Worm (Caenorhabditis elegans) whole organism, early embryonic: ENCODE measurements around the gene delm-1.

ENCODE experiments used
- B0310.2 ChIP-seq: sonication (generic microtip); optimal IDR thresholded peaks from 2 replicates; lab custom pipeline; 2016; ENCODE audit warnings: mild to moderate bottlenecking, missing genetic modification characterization, missing compliant biosample characterization
- F13C5.2 ChIP-seq: sonication (generic microtip); optimal IDR thresholded peaks from 2 replicates; lab custom pipeline; 2017; ENCODE audit warnings: mild to moderate bottlenecking, missing genetic modification characterization, inconsistent platforms, missing compliant biosample characterization
- aly-1 ChIP-seq: sonication (generic microtip); optimal IDR thresholded peaks from 2 replicates; lab custom pipeline; 2016; ENCODE audit warnings: missing genetic modification characterization, missing compliant biosample characterization
- ama-1 ChIP-seq: fragments of 150-350 bp; optimal IDR thresholded peaks from 2 replicates; lab custom pipeline; 2014
- ceh-13 ChIP-seq: fragments of 200-800 bp; sonication (Bioruptor generic); optimal IDR thresholded peaks from 2 replicates; lab custom pipeline; 2018; ENCODE audit warnings: mild to moderate bottlenecking, missing genetic modification characterization, missing compliant biosample characterization
- ceh-36 ChIP-seq: sonication (generic microtip); optimal IDR thresholded peaks from 2 replicates; lab custom pipeline; 2016; ENCODE audit warnings: missing genetic modification characterization, inconsistent platforms, missing compliant biosample characterization
- ets-7 ChIP-seq: sonication (generic microtip); optimal IDR thresholded peaks from 2 replicates; lab custom pipeline; 2016; ENCODE audit warnings: missing genotype, missing genetic modification characterization, missing compliant biosample characterization
- flt-1 ChIP-seq: fragments of 200-800 bp; sonication (Bioruptor generic); IDR thresholded peaks from 2 replicates; pipeline ENCODE4 v1.3.6; 2022; ENCODE audit warnings: missing genetic modification characterization, missing compliant biosample characterization
- hmbx-1 ChIP-seq: sonication (generic microtip); optimal IDR thresholded peaks from 2 replicates; lab custom pipeline; 2016; ENCODE audit warnings: mild to moderate bottlenecking, missing genetic modification characterization, missing compliant biosample characterization
- hnd-1 ChIP-seq: sonication (generic microtip); optimal IDR thresholded peaks from 2 replicates; lab custom pipeline; 2016; ENCODE audit warnings: missing genetic modification characterization, missing compliant biosample characterization
- sea-1 ChIP-seq: fragments of 200-800 bp; sonication (Bioruptor generic); conservative IDR thresholded peaks from 2 replicates; pipeline ENCODE4 v1.3.6; 2022; ENCODE audit warnings: missing genetic modification characterization, missing compliant biosample characterization
- tbx-11 ChIP-seq: fragments of 200-800 bp; sonication (Bioruptor generic); IDR thresholded peaks from 2 replicates; pipeline ENCODE4 v1.3.6; 2022; ENCODE audit warnings: missing genetic modification characterization, missing compliant biosample characterization
- tbx-37 ChIP-seq: fragments of 200-800 bp; sonication (Bioruptor generic); conservative IDR thresholded peaks from 2 replicates; pipeline ENCODE4 v1.3.6; 2022; ENCODE audit warnings: missing genetic modification reagents, missing genetic modification characterization, missing compliant biosample characterization
- tra-4 ChIP-seq: sonication (generic microtip); optimal IDR thresholded peaks from 2 replicates; lab custom pipeline; 2017; ENCODE audit warnings: missing genetic modification characterization, missing compliant biosample characterization

- TF ChIP-seq B0310.2 (tag; lab: Kevin White, UChicago), result no peak
- no peak for TF ChIP-seq flt-1 (GFP tag; lab: Robert Waterston, UW)
- no peak for TF ChIP-seq ama-1
- no peak for TF ChIP-seq tbx-11 (GFP tag; lab: Robert Waterston, UW)
- TF ChIP-seq F13C5.2, result no peak
- TF ChIP-seq ets-7 (tag; lab: Kevin White, UChicago), result no peak
- TF ChIP-seq aly-1 (tag; lab: Kevin White, UChicago), result no peak
- TF ChIP-seq ceh-13 (GFP tag; lab: Kevin White, UChicago), result no peak
- TF ChIP-seq tra-4, result no peak
- no peak for TF ChIP-seq ceh-36
- TF ChIP-seq hmbx-1 (tag; lab: Kevin White, UChicago), result no peak
- TF ChIP-seq hnd-1 (tag; lab: Kevin White, UChicago), result no peak
- no peak for TF ChIP-seq sea-1 (GFP tag; lab: Robert Waterston, UW)
- no peak for TF ChIP-seq tbx-37
These were observed 23.9 kb upstream of the delm-1 start, which contains the start of gene pcp-3 for ce11 chrIV:9158969-9159800.
